Worm (Caenorhabditis elegans): Measurements from ENCODE around the gene usp-4.

usp-4 gene

ce11 chrIV:6757011-6757410, at the start of gene usp-4:
Gene usp-4, plus strand, starts transcription at chrIV:6757311.
- TF ChIP-seq snpc-4 (tag; optimal IDR thresholded peaks at IDR 0.05) (no peak), nhr-237 (tag; optimal IDR thresholded peaks at IDR 0.05) (no peak), bed-3 (GFP tag; optimal IDR thresholded peaks at IDR 0.05) (no peak), blmp-1 (tag; optimal IDR thresholded peaks at IDR 0.05) (no peak), zip-8 (tag; optimal IDR thresholded peaks at IDR 0.05) (no peak), mep-1 (tag; optimal IDR thresholded peaks at IDR 0.05) (no peak), ceh-83 (GFP tag; optimal IDR thresholded peaks at IDR 0.05) (no peak), M03D4.4 (tag; optimal IDR thresholded peaks at IDR 0.05) (no peak), nhr-2 (tag; optimal IDR thresholded peaks at IDR 0.05) (no peak), ces-1 (GFP tag; optimal IDR thresholded peaks at IDR 0.05) (no peak), nhr-76 (tag; optimal IDR thresholded peaks at IDR 0.05) (no peak), nhr-12 (tag; optimal IDR thresholded peaks at IDR 0.05) (no peak), mls-2 (tag; optimal IDR thresholded peaks at IDR 0.05) (no peak), elt-1 (tag; optimal IDR thresholded peaks at IDR 0.05; ENCODE audit: borderline replicate concordance, insufficient read depth) (no peak), ztf-11 (tag; optimal IDR thresholded peaks at IDR 0.05) (no peak), elt-3 (tag; optimal IDR thresholded peaks at IDR 0.05) (no peak), ham-2 (GFP tag; optimal IDR thresholded peaks at IDR 0.05) (no peak), lin-13 (tag; optimal IDR thresholded peaks at IDR 0.05) (no peak)

ce11 chrIV:6740190-6740589, 16.9 kb upstream of the usp-4 start, which contains the start of gene Y73B6A.3:
Gene Y73B6A.3, minus strand, starts transcription at chrIV:6740290.
- TF ChIP-seq lin-13 (tag; optimal IDR thresholded peaks at IDR 0.05) = no peak
- no peak for TF ChIP-seq elt-3 (tag; optimal IDR thresholded peaks at IDR 0.05)
- no peak for TF ChIP-seq ceh-43 (GFP tag; optimal IDR thresholded peaks at IDR 0.05)
- no peak for TF ChIP-seq ztf-11 (tag; optimal IDR thresholded peaks at IDR 0.05)
- no peak for TF ChIP-seq ceh-39 (tag; optimal IDR thresholded peaks at IDR 0.05)
- TF ChIP-seq drap-1 (GFP tag; optimal IDR thresholded peaks at IDR 0.05) = no peak
- no peak for TF ChIP-seq blmp-1 (tag; optimal IDR thresholded peaks at IDR 0.05)
- no peak for TF ChIP-seq elt-1 (tag; optimal IDR thresholded peaks at IDR 0.05; ENCODE audit: borderline replicate concordance, insufficient read depth)
- TF ChIP-seq unc-62 (GFP tag; optimal IDR thresholded peaks at IDR 0.05) = no peak

ce11 chrIV:6742159-6742558, 15.0 kb upstream of the usp-4 start, which contains the start of gene smg-7:
Gene smg-7, minus strand, starts transcription at chrIV:6742443.
- TF ChIP-seq pha-4 (tag; optimal IDR thresholded peaks at IDR 0.05) = no peak
- no peak for TF ChIP-seq ces-1 (GFP tag; optimal IDR thresholded peaks at IDR 0.05)
- no peak for TF ChIP-seq lin-13 (tag; optimal IDR thresholded peaks at IDR 0.05)
- TF ChIP-seq tbx-8 (GFP tag; optimal IDR thresholded peaks at IDR 0.05) = no peak
- no peak for TF ChIP-seq M03D4.4 (tag; optimal IDR thresholded peaks at IDR 0.05)
- TF ChIP-seq mep-1 (tag; optimal IDR thresholded peaks at IDR 0.05) = no peak
- TF ChIP-seq unc-62 (GFP tag; optimal IDR thresholded peaks at IDR 0.05) = no peak
- no peak for TF ChIP-seq sem-2 (GFP tag; optimal IDR thresholded peaks at IDR 0.05)
- no peak for TF ChIP-seq ceh-83 (GFP tag; optimal IDR thresholded peaks at IDR 0.05)
- no peak for TF ChIP-seq mab-5 (tag; optimal IDR thresholded peaks at IDR 0.05)
- no peak for TF ChIP-seq cnd-1 (tag; optimal IDR thresholded peaks at IDR 0.05)
- TF ChIP-seq unc-120 (tag; optimal IDR thresholded peaks at IDR 0.05; ENCODE audit: poor library complexity, severe bottlenecking) = no peak
- TF ChIP-seq nhr-28 (tag; optimal IDR thresholded peaks at IDR 0.05) = no peak
- no peak for TF ChIP-seq ztf-11 (tag; optimal IDR thresholded peaks at IDR 0.05)
- no peak for TF ChIP-seq drap-1 (GFP tag; optimal IDR thresholded peaks at IDR 0.05)
- TF ChIP-seq nhr-12 (tag; optimal IDR thresholded peaks at IDR 0.05) = no peak
- no peak for TF ChIP-seq hlh-1 (tag; optimal IDR thresholded peaks at IDR 0.05)
- TF ChIP-seq flh-1 (GFP tag; optimal IDR thresholded peaks at IDR 0.05) = no peak

ce11 chrIV:6747083-6747482, 10.0 kb upstream of the usp-4 start:
- no peak for TF ChIP-seq mab-5 (tag; optimal IDR thresholded peaks at IDR 0.05)

- TF ChIP-seq drap-1 (GFP tag; optimal IDR thresholded peaks at IDR 0.05) (no peak), unc-120 (tag; optimal IDR thresholded peaks at IDR 0.05; ENCODE audit: poor library complexity, severe bottlenecking) (peak; percentile 14), mep-1 (tag; optimal IDR thresholded peaks at IDR 0.05) (peak; percentile 5)
These were observed 9.5 kb upstream of the usp-4 start for ce11 chrIV:6747652-6748051.

- TF ChIP-seq unc-120 (tag; optimal IDR thresholded peaks at IDR 0.05; ENCODE audit: poor library complexity, severe bottlenecking) (no peak), lin-13 (tag; optimal IDR thresholded peaks at IDR 0.05) (no peak), ceh-43 (GFP tag; optimal IDR thresholded peaks at IDR 0.05) (no peak), lsy-2 (tag; optimal IDR thresholded peaks at IDR 0.05) (no peak), mls-2 (tag; optimal IDR thresholded peaks at IDR 0.05) (no peak), ceh-83 (GFP tag; optimal IDR thresholded peaks at IDR 0.05) (no peak), lin-32 (GFP tag; optimal IDR thresholded peaks at IDR 0.05) (no peak), mab-5 (tag; optimal IDR thresholded peaks at IDR 0.05) (no peak)
These were observed 8.6 kb upstream of the usp-4 start, which contains the start of gene lin-45 for ce11 chrIV:6748491-6748890. Gene lin-45, minus strand, starts transcription at chrIV:6748572.
